Worm (Caenorhabditis elegans): Measurements from ENCODE around the gene F26C11.1.

- TF ChIP-seq nfya-1 (tag; optimal IDR thresholded peaks at IDR 0.05) (no peak), gmeb-2 (tag; optimal IDR thresholded peaks at IDR 0.05) (no peak), tbx-7 (tag; optimal IDR thresholded peaks at IDR 0.05) (no peak), pha-4 (tag; optimal IDR thresholded peaks at IDR 0.05) (no peak), ama-1 (optimal IDR thresholded peaks at IDR 0.05) (no peak), ceh-22 (tag; optimal IDR thresholded peaks at IDR 0.05) (no peak), che-1 (tag; optimal IDR thresholded peaks at IDR 0.05) (no peak), mec-3 (tag; optimal IDR thresholded peaks at IDR 0.05; ENCODE audit: borderline replicate concordance) (no peak), unc-55 (GFP tag; optimal IDR thresholded peaks at IDR 0.05) (no peak), unc-3 (GFP tag; conservative IDR thresholded peaks at IDR 0.05) (no peak), unc-3 (tag; optimal IDR thresholded peaks at IDR 0.05) (no peak)
Observed at ce11 chrII:9936859-9937258, 42.3 kb downstream of the F26C11.1 start, which contains the start of gene C05C10.3.

Measured in whole organism, late embryonic.